Fruit fly (Drosophila melanogaster): ENCODE measurements around the gene Mtl.

DNA sequence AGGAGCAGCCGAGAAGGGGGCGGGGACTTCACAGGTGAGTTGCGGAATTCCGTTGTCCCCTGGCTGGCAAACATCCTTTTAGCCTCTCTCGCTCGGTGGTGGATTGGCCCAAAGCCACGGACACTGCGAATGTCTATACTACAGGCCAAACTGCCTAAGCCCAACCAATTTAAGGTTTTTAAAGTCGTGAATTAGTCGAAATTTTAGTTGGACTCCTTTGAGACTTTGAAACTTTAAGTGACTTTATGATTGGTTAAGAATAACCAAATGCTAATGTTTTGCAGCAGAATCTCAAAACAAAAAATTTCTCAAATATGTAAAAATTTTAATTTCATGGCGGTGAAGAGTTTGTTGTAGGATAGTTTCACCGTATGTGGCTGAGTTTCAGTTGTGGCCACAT is 27.7 kb upstream of the Mtl start:
- TF ChIP-seq CG16779 (tag; optimal IDR thresholded peaks at IDR 0.05), result no peak
- no peak for TF ChIP-seq spab (GFP tag; optimal IDR thresholded peaks at IDR 0.05)
- TF ChIP-seq Sox14 (GFP tag; optimal IDR thresholded peaks at IDR 0.05), result no peak
- TF ChIP-seq CG1621 (tag; optimal IDR thresholded peaks at IDR 0.05), result no peak
- TF ChIP-seq OdsH (GFP tag; optimal IDR thresholded peaks at IDR 0.05), result no peak
- no peak for TF ChIP-seq CG10669 (GFP tag; optimal IDR thresholded peaks at IDR 0.05)
- TF ChIP-seq CG6854 (GFP tag; optimal IDR thresholded peaks at IDR 0.05), result no peak
- TF ChIP-seq Eip75B (GFP tag; optimal IDR thresholded peaks at IDR 0.05), result no peak

All from whole organism, prepupa.